Fruit fly (Drosophila melanogaster) whole organism, embryonic: Measurements from ENCODE around the gene Cdc14.

ENCODE experiments used
- Abd-B ChIP-seq: fragments of 200-800 bp; sonication (Bioruptor generic); optimal IDR thresholded peaks from 2 replicates; lab custom pipeline; 2018; ENCODE audit warnings: missing biosample characterization, mild to moderate bottlenecking, missing genetic modification characterization, moderate library complexity
- Ada2b ChIP-seq: fragments of 200-800 bp; sonication (Bioruptor generic); IDR thresholded peaks from 2 replicates; pipeline ENCODE4 v1.3.6; 2022; ENCODE audit warnings: missing biosample characterization, missing genetic modification characterization
- Atf6 ChIP-seq: fragments of 200-800 bp; sonication (Bioruptor generic); IDR thresholded peaks from 2 replicates; pipeline ENCODE4 v1.3.6; 2022; ENCODE audit warnings: missing biosample characterization, missing genetic modification characterization
- BEAF-32 ChIP-seq: fragments of 200-800 bp; sonication (Bioruptor generic); optimal IDR thresholded peaks from 3 replicates; lab custom pipeline; 2017; ENCODE audit warnings: missing biosample characterization, missing genetic modification characterization, mild to moderate bottlenecking, moderate library complexity, missing genetic modification reagents
- CG12219 ChIP-seq: fragments of 200-800 bp; sonication (Bioruptor generic); optimal IDR thresholded peaks from 3 replicates; lab custom pipeline; 2018; ENCODE audit warnings: missing biosample characterization, mild to moderate bottlenecking, missing genetic modification characterization
- CG13894 ChIP-seq: fragments of 200-800 bp; sonication (Bioruptor generic); optimal IDR thresholded peaks from 3 replicates; lab custom pipeline; 2018; ENCODE audit warnings: missing biosample characterization, mild to moderate bottlenecking, missing genetic modification characterization, moderate library complexity
- CG16813 ChIP-seq: fragments of 200-800 bp; sonication (Bioruptor generic); IDR thresholded peaks from 3 replicates; pipeline ENCODE4 v1.3.6; 2022; ENCODE audit warnings: missing biosample characterization, missing genetic modification characterization; ENCODE audit not compliant: partially characterized antibody
- CG17912 ChIP-seq: fragments of 200-800 bp; sonication (Bioruptor generic); optimal IDR thresholded peaks from 2 replicates; lab custom pipeline; 2018; ENCODE audit warnings: missing biosample characterization, mild to moderate bottlenecking, missing genetic modification characterization
- CG18619 ChIP-seq: fragments of 200-800 bp; sonication (Bioruptor generic); optimal IDR thresholded peaks from 3 replicates; lab custom pipeline; 2017; ENCODE audit warnings: missing biosample characterization, mild to moderate bottlenecking, missing genetic modification characterization
- CG32532 ChIP-seq: fragments of 200-800 bp; sonication (Bioruptor generic); IDR thresholded peaks from 2 replicates; pipeline ENCODE4 v1.3.6; 2022; ENCODE audit warnings: missing biosample characterization, missing genetic modification characterization
- CG33557 ChIP-seq: fragments of 200-800 bp; sonication (Bioruptor generic); optimal IDR thresholded peaks from 2 replicates; lab custom pipeline; 2019; ENCODE audit warnings: missing biosample characterization, mild to moderate bottlenecking, missing genetic modification characterization, moderate library complexity
- CG34376 ChIP-seq: fragments of 200-800 bp; sonication (Bioruptor generic); optimal IDR thresholded peaks from 2 replicates; lab custom pipeline; 2018; ENCODE audit warnings: missing biosample characterization, mild to moderate bottlenecking, missing genetic modification characterization
- CG5953 ChIP-seq: fragments of 200-800 bp; sonication (Bioruptor generic); IDR thresholded peaks from 2 replicates; pipeline ENCODE4 v1.3.6; 2022; ENCODE audit warnings: missing biosample characterization, missing genetic modification characterization
- CG7372 ChIP-seq: fragments of 200-800 bp; sonication (Bioruptor generic); IDR thresholded peaks from 2 replicates; pipeline ENCODE4 v1.3.6; 2022; ENCODE audit warnings: missing biosample characterization, missing genetic modification characterization
- CoRest ChIP-seq: fragments of 200-800 bp; sonication (Bioruptor generic); optimal IDR thresholded peaks from 3 replicates; lab custom pipeline; 2018; ENCODE audit warnings: missing biosample characterization, mild to moderate bottlenecking, missing genetic modification characterization, moderate library complexity
- D19A ChIP-seq: fragments of 200-800 bp; optimal IDR thresholded peaks from 3 replicates; lab custom pipeline; 2019; ENCODE audit warnings: missing biosample characterization, mild to moderate bottlenecking, missing genetic modification characterization, moderate library complexity
- D19B ChIP-seq: fragments of 200-800 bp; sonication (Bioruptor generic); optimal IDR thresholded peaks from 2 replicates; lab custom pipeline; 2017; ENCODE audit warnings: missing biosample characterization, mild to moderate bottlenecking, missing genetic modification characterization
- Dbx ChIP-seq: fragments of 200-800 bp; sonication (Bioruptor generic); IDR thresholded peaks from 3 replicates; pipeline ENCODE4 v1.3.6; 2022; ENCODE audit warnings: missing biosample characterization, missing genetic modification characterization
- E2f1 ChIP-seq: fragments of 200-800 bp; sonication (Bioruptor generic); IDR thresholded peaks from 2 replicates; pipeline ENCODE4 v1.3.6; 2022; ENCODE audit warnings: missing biosample characterization, missing genetic modification characterization
- HLH3B ChIP-seq: fragments of 200-800 bp; sonication (Bioruptor generic); IDR thresholded peaks from 2 replicates; pipeline ENCODE4 v1.3.6; 2022; ENCODE audit warnings: missing biosample characterization, missing genetic modification characterization
- HmgD ChIP-seq: fragments of 200-800 bp; sonication (Bioruptor generic); optimal IDR thresholded peaks from 3 replicates; lab custom pipeline; 2016; ENCODE audit warnings: missing biosample characterization, missing genetic modification characterization
- Meics ChIP-seq: fragments of 200-800 bp; sonication (Bioruptor generic); optimal IDR thresholded peaks from 2 replicates; lab custom pipeline; 2017; ENCODE audit warnings: missing biosample characterization, mild to moderate bottlenecking, missing genetic modification characterization
- Neu2 ChIP-seq: fragments of 200-800 bp; sonication (Bioruptor generic); optimal IDR thresholded peaks from 3 replicates; lab custom pipeline; 2016; ENCODE audit warnings: missing biosample characterization, missing genetic modification characterization, borderline replicate concordance
- Opbp ChIP-seq: fragments of 200-800 bp; sonication (Bioruptor generic); IDR thresholded peaks from 3 replicates; pipeline ENCODE4 v1.3.6; 2022; ENCODE audit warnings: missing biosample characterization, missing genetic modification characterization; ENCODE audit not compliant: partially characterized antibody
- Six4 ChIP-seq: fragments of 200-800 bp; sonication (Bioruptor generic); optimal IDR thresholded peaks from 2 replicates; lab custom pipeline; 2016; ENCODE audit warnings: missing biosample characterization, missing genetic modification characterization
- Sox102F ChIP-seq: fragments of 200-800 bp; sonication (Bioruptor generic); optimal IDR thresholded peaks from 2 replicates; lab custom pipeline; 2018; ENCODE audit warnings: missing biosample characterization, mild to moderate bottlenecking, missing genetic modification characterization, moderate library complexity
- Ssrp ChIP-seq: fragments of 200-800 bp; sonication (Bioruptor generic); optimal IDR thresholded peaks from 2 replicates; lab custom pipeline; 2018; ENCODE audit warnings: missing biosample characterization, mild to moderate bottlenecking, missing genetic modification characterization, moderate library complexity
- Tbp ChIP-seq: fragments of >200 bp; optimal IDR thresholded peaks from 2 replicates; lab custom pipeline; 2018; ENCODE audit warnings: missing biosample characterization, missing genetic modification characterization
- Vsx1 ChIP-seq: fragments of 200-800 bp; sonication (Bioruptor generic); optimal IDR thresholded peaks from 2 replicates; lab custom pipeline; 2017; ENCODE audit warnings: missing biosample characterization, mild to moderate bottlenecking, missing genetic modification characterization, missing genetic modification reagents
- bsh ChIP-seq, 2 experiments: fragments of 200-800 bp; sonication (Bioruptor generic); optimal IDR thresholded peaks; 2 replicates each; lab custom pipeline; 2017 to 2018; ENCODE audit warnings: mild to moderate bottlenecking in 2 of 2, missing biosample characterization in 2 of 2, missing genetic modification characterization in 2 of 2, moderate library complexity in 1 of 2
- fd64A ChIP-seq: fragments of 200-800 bp; sonication (Bioruptor generic); optimal IDR thresholded peaks from 3 replicates; lab custom pipeline; 2018; ENCODE audit warnings: missing biosample characterization, mild to moderate bottlenecking, missing genetic modification characterization
- fru ChIP-seq: fragments of >200 bp; optimal IDR thresholded peaks from 2 replicates; lab custom pipeline; 2017
- gcm2 ChIP-seq: fragments of 200-800 bp; sonication (Bioruptor generic); optimal IDR thresholded peaks from 2 replicates; lab custom pipeline; 2016; ENCODE audit warnings: missing biosample characterization, missing genetic modification characterization
- kah ChIP-seq: fragments of 200-800 bp; sonication (Bioruptor generic); optimal IDR thresholded peaks from 2 replicates; lab custom pipeline; 2018; ENCODE audit warnings: missing biosample characterization, mild to moderate bottlenecking, missing genetic modification characterization
- lab ChIP-seq: fragments of 200-800 bp; sonication (Bioruptor generic); optimal IDR thresholded peaks from 3 replicates; lab custom pipeline; 2017; ENCODE audit warnings: missing biosample characterization, missing genetic modification characterization, mild to moderate bottlenecking, moderate library complexity, missing genetic modification reagents
- lov ChIP-seq, 2 experiments: fragments of 200-800 bp in 1 of 2; fragments of >200 bp in 1 of 2; sonication (Bioruptor generic) in 1 of 2; IDR thresholded peaks in 1 of 2; optimal IDR thresholded peaks in 1 of 2; 2 replicates in 1 of 2; 3 replicates in 1 of 2; pipeline versions ENCODE4 v1.3.6 to Lab custom; 2017 to 2022; ENCODE audit warnings: missing biosample characterization in 1 of 2, missing genetic modification characterization in 1 of 2
- nerfin-2 ChIP-seq: fragments of 200-800 bp; sonication (Bioruptor generic); IDR thresholded peaks from 2 replicates; pipeline ENCODE4 v1.3.6; 2022; ENCODE audit warnings: missing biosample characterization, missing genetic modification characterization; ENCODE audit not compliant: partially characterized antibody
- nmo ChIP-seq: fragments of 200-800 bp; sonication (Bioruptor generic); optimal IDR thresholded peaks from 2 replicates; lab custom pipeline; 2018; ENCODE audit warnings: missing biosample characterization, mild to moderate bottlenecking, missing genetic modification characterization, moderate library complexity
- nom ChIP-seq: fragments of 200-800 bp; sonication (Bioruptor generic); optimal IDR thresholded peaks from 2 replicates; lab custom pipeline; 2017; ENCODE audit warnings: missing biosample characterization, missing genetic modification characterization, mild to moderate bottlenecking, moderate library complexity, missing genetic modification reagents
- oc ChIP-seq: fragments of 200-800 bp; sonication (Bioruptor generic); optimal IDR thresholded peaks from 2 replicates; lab custom pipeline; 2018; ENCODE audit warnings: missing biosample characterization, mild to moderate bottlenecking, missing genetic modification characterization, moderate library complexity
- onecut ChIP-seq: fragments of 200-800 bp; sonication (Bioruptor generic); IDR thresholded peaks from 2 replicates; pipeline ENCODE4 v1.3.6; 2022; ENCODE audit warnings: missing biosample characterization, missing genetic modification characterization
- pan ChIP-seq, 4 experiments: fragments of >200 bp in 3 of 4; fragments of 200-800 bp in 1 of 4; sonication (Bioruptor generic) in 1 of 4; optimal IDR thresholded peaks in 3 of 4; IDR thresholded peaks in 1 of 4; 2 replicates each; pipeline versions ENCODE4 v1.3.6 to Lab custom; 2017 to 2022; ENCODE audit warnings: missing biosample characterization in 2 of 4, missing genetic modification characterization in 2 of 4, mixed read lengths in 1 of 4
- pb ChIP-seq: fragments of 200-800 bp; sonication (Bioruptor generic); optimal IDR thresholded peaks from 3 replicates; lab custom pipeline; 2016; ENCODE audit warnings: missing biosample characterization, missing genetic modification characterization
- pfk ChIP-seq: fragments of 200-800 bp; sonication (Bioruptor generic); optimal IDR thresholded peaks from 2 replicates; lab custom pipeline; 2018; ENCODE audit warnings: missing biosample characterization, mild to moderate bottlenecking, missing genetic modification characterization, moderate library complexity
- pum ChIP-seq: fragments of 200-800 bp; sonication (Bioruptor generic); optimal IDR thresholded peaks from 2 replicates; lab custom pipeline; 2016; ENCODE audit warnings: missing biosample characterization, missing genetic modification characterization
- sima ChIP-seq: fragments of 200-800 bp; sonication (Bioruptor generic); optimal IDR thresholded peaks from 2 replicates; lab custom pipeline; 2016; ENCODE audit warnings: missing biosample characterization, missing genetic modification characterization
- ttk ChIP-seq: fragments of 200-800 bp; sonication (Bioruptor generic); IDR thresholded peaks from 2 replicates; pipeline ENCODE4 v2.1.2; 2022; ENCODE audit warnings: missing biosample characterization, missing genetic modification characterization
- vnd ChIP-seq: fragments of 200-800 bp; sonication (Bioruptor generic); IDR thresholded peaks from 3 replicates; pipeline ENCODE4 v1.3.6; 2022; ENCODE audit warnings: missing biosample characterization, missing genetic modification characterization; ENCODE audit not compliant: partially characterized antibody

Gene Cdc14

DNA sequence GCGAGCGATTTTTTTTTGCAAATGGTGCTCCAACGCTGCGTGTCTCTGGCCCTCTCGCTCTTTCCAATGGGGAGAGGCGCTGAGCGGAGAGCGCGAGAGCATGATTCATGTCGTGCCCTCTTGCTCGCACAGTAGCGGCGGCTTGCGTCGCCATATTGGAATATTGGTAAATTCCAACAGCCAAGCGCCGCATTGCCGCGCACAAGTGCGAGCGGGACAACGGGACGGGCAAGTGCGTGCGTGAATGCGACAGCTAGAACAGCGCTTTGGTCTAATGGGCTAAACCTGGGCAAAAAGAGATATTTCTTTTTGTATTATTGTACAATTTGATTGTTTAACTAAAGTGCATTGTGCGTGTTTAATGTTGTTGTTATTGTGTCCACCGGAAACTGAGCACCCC, 17.7 kb upstream of the Cdc14 start (continued):
- no peak for TF ChIP-seq Tbp (GFP tag; lab: Kevin White, UChicago)
- TF ChIP-seq Opbp, result peak; percentile 80
- TF ChIP-seq vnd (GFP tag; lab: Robert Waterston, UW), result peak; percentile 7; the same call in 1 of the 3 replicates
- TF ChIP-seq Vsx1 (GFP tag; lab: Kevin White, UChicago), result no peak
- TF ChIP-seq CG5953 (GFP tag; lab: Robert Waterston, UW), result 0 out of 2 replicates have a peak, but pooled peaks have one; percentile 11
- TF ChIP-seq Ssrp (tag; lab: Kevin White, UChicago), result no peak
- peak; percentile 87 for TF ChIP-seq onecut (GFP tag; lab: Robert Waterston, UW)
- TF ChIP-seq BEAF-32 (GFP tag; lab: Kevin White, UChicago), result no peak
- peak; percentile 42; the same call in 1 of the 2 replicates for TF ChIP-seq CG32532 (GFP tag; lab: Robert Waterston, UW)
- TF ChIP-seq CG7372, result peak; percentile 19; the same call in 1 of the 2 replicates
- TF ChIP-seq Atf6 (GFP tag; lab: Robert Waterston, UW), result no peak
- peak; percentile 16 for TF ChIP-seq CoRest (tag; lab: Kevin White, UChicago)
- peak; percentile 28 for TF ChIP-seq CG13894 (tag; lab: Kevin White, UChicago)
- TF ChIP-seq oc (tag; lab: Kevin White, UChicago), result peak; percentile 4
- peak; percentile 51 for TF ChIP-seq gcm2 (GFP tag; lab: Kevin White, UChicago)
- no peak for TF ChIP-seq D19B (GFP tag; lab: Kevin White, UChicago)
- peak; percentile 31 for TF ChIP-seq CG12219 (GFP tag; lab: Kevin White, UChicago)
- 0 out of 2 replicates have a peak, but pooled peaks have one; percentile 42 for TF ChIP-seq nerfin-2 (GFP tag; lab: Robert Waterston, UW)
- no peak for TF ChIP-seq pan (optimal IDR thresholded peaks at IDR 0.05; lab: Kevin White, UChicago)
- peak in 1 of 2 experiments; percentile 39 for TF ChIP-seq pan (GFP tag; optimal IDR thresholded peaks at IDR 0.05 in 1 of 2, IDR thresholded peaks at IDR 0.05 in 1 of 2)
- no peak for TF ChIP-seq sima (GFP tag; lab: Kevin White, UChicago)
- no peak for TF ChIP-seq Six4
- peak; percentile 46 for TF ChIP-seq CG33557 (GFP tag; lab: Kevin White, UChicago)
- TF ChIP-seq CG34376 (GFP tag; lab: Kevin White, UChicago), result no peak
- TF ChIP-seq Ada2b (GFP tag; lab: Robert Waterston, UW), result peak; percentile 15; the same call in 1 of the 2 replicates
- no peak for TF ChIP-seq pum
- peak; percentile 82 for TF ChIP-seq nmo (GFP tag; lab: Kevin White, UChicago)
- TF ChIP-seq HmgD (GFP tag; lab: Kevin White, UChicago), result peak; percentile 45
- peak; percentile 48 for TF ChIP-seq nom (GFP tag; lab: Kevin White, UChicago)
- peak; percentile 56; the same call in 1 of the 3 replicates for TF ChIP-seq CG16813 (GFP tag; lab: Robert Waterston, UW)
- 0 out of 2 replicates have a peak, but pooled peaks have one; percentile 6 for TF ChIP-seq ttk (GFP tag; lab: Robert Waterston, UW)
- peak; percentile 24; the same call in 1 of the 2 replicates for TF ChIP-seq E2f1 (GFP tag; lab: Robert Waterston, UW)
- TF ChIP-seq fd64A (GFP tag; lab: Kevin White, UChicago), result no peak
- peak in 1 of 2 experiments; percentile 11 for TF ChIP-seq bsh (GFP tag; optimal IDR thresholded peaks at IDR 0.05; lab: Kevin White, UChicago)
- no peak for TF ChIP-seq D19A (tag; lab: Kevin White, UChicago)
- peak; percentile 11 for TF ChIP-seq Meics
- TF ChIP-seq Dbx, result peak; percentile 27; the same call in 1 of the 3 replicates
- peak; percentile 1 for TF ChIP-seq kah
- peak; percentile 5 for TF ChIP-seq Abd-B (GFP tag; lab: Kevin White, UChicago)
- TF ChIP-seq lov (optimal IDR thresholded peaks at IDR 0.05; lab: Kevin White, UChicago), result no peak
- TF ChIP-seq lov (GFP tag; IDR thresholded peaks at IDR 0.05; lab: Robert Waterston, UW), result peak; percentile 67; the same call in 1 of the 3 replicates
- peak; percentile 3 for TF ChIP-seq pfk (GFP tag; lab: Kevin White, UChicago)
- TF ChIP-seq fru (lab: Kevin White, UChicago), result no peak
- peak; percentile 65 for TF ChIP-seq Neu2 (GFP tag; lab: Kevin White, UChicago)
- TF ChIP-seq Sox102F (GFP tag; lab: Kevin White, UChicago), result no peak
- TF ChIP-seq lab (GFP tag; lab: Kevin White, UChicago), result peak; percentile 58
- 0 out of 2 replicates have a peak, but pooled peaks have one; percentile 16 for TF ChIP-seq HLH3B (GFP tag; lab: Robert Waterston, UW)
- peak; percentile 19 for TF ChIP-seq CG18619 (GFP tag; lab: Kevin White, UChicago)
- TF ChIP-seq pb (GFP tag; lab: Kevin White, UChicago), result no peak
- peak; percentile 6 for TF ChIP-seq CG17912 (GFP tag; lab: Kevin White, UChicago)
